Fruit fly (Drosophila melanogaster) whole organism: Measurements from ENCODE around the gene CG16713.

ENCODE experiments used
- CG8478 ChIP-seq: fragments of >200 bp; optimal IDR thresholded peaks from 2 replicates; lab custom pipeline; 2018; ENCODE audit warnings: inconsistent platforms
- Dll ChIP-seq: fragments of >200 bp; optimal IDR thresholded peaks from 2 replicates; lab custom pipeline; 2017
- EcR ChIP-seq, 2 experiments: fragments of >200 bp; optimal IDR thresholded peaks; 2 replicates each; lab custom pipeline; 2017; ENCODE audit warnings: missing biosample characterization in 2 of 2, missing genetic modification characterization in 2 of 2, missing genetic modification reagents in 2 of 2
- pan ChIP-seq: fragments of >200 bp; optimal IDR thresholded peaks from 2 replicates; lab custom pipeline; 2017
- psq ChIP-seq: fragments of >200 bp; optimal IDR thresholded peaks from 2 replicates; lab custom pipeline; 2017
- usp ChIP-seq: fragments of >200 bp; optimal IDR thresholded peaks from 2 replicates; lab custom pipeline; 2017; ENCODE audit warnings: missing biosample characterization, missing genetic modification characterization, mixed read lengths

DNA sequence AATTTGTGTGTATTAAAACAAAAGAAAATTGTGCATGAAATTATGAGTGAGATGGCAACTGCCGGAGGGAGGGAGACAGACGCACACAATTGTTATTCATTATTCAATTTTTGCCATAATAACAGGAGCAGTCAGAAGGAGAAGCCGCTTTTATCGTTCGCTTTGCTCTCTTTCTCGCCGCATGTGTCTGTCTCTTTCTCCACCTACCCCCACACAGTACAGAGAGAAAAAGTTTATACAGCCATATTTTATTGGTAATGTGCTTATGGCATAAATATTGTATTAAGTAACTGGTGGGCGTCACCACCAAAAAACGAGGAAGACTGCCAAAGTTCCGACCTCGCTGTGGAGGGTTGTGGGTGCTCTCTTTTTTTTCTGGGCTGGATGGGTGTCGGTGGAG, 12.7 kb downstream of the CG16713 start:
- TF ChIP-seq Dll, result no peak
- no peak for TF ChIP-seq pan (lab: Kevin White, UChicago)
- TF ChIP-seq psq (lab: Kevin White, UChicago), result no peak
- no peak for TF ChIP-seq CG8478 (lab: Kevin White, UChicago)
- no peak for TF ChIP-seq usp (GFP tag; lab: Kevin White, UChicago)
- TF ChIP-seq EcR (GFP tag; optimal IDR thresholded peaks at IDR 0.05; lab: Kevin White, UChicago), result no peak
